Fruit fly (Drosophila melanogaster): ENCODE data around the gene CG9147.

CG9147 gene

DNA sequence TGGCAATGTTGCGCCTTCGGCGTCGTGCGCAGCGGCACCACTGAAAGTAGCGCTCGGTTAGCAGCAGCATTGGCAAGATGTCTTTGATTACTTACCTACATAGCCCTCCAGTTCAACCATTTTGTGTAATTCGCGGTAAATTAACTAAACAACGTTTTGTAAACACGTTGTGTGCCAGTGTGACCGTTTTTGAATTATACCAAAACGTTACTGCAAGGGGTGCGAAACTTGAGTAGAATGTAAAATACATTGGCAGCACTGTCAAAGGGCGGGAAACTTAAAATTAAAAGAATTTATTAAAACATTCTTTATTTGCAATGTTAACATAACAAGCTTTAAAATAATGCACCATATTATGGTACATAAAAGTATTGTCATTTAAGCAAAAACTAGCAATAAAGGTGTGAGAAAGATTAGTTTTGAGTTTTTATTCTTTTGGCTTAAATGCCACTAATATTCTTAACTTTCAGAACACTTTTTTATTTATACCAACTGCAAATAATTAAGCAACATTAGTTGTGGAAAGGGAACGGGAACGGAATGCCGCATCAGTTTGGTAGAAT, 41.4 kb upstream of the CG9147 start, which contains the start of gene CG9107 (continued):
- TF ChIP-seq Dip3 (GFP tag; optimal IDR thresholded peaks at IDR 0.05): no peak
- TF ChIP-seq grn (GFP tag; optimal IDR thresholded peaks at IDR 0.05): no peak
- TF ChIP-seq CG9727 (GFP tag; optimal IDR thresholded peaks at IDR 0.05): no peak
- peak in 1 of 2 experiments; percentile 34 for TF ChIP-seq Pdp1 (GFP tag; optimal IDR thresholded peaks at IDR 0.05)
- TF ChIP-seq nerfin-1 (tag; optimal IDR thresholded peaks at IDR 0.05): no peak
- TF ChIP-seq seq (GFP tag; IDR thresholded peaks at IDR 0.05): no peak
- no peak for TF ChIP-seq CG10959 (GFP tag; IDR thresholded peaks at IDR 0.05)
- peak; percentile 89 for TF ChIP-seq CG9797 (GFP tag; optimal IDR thresholded peaks at IDR 0.05)
- TF ChIP-seq CG10543 (GFP tag; optimal IDR thresholded peaks at IDR 0.05): no peak
- TF ChIP-seq CG13894 (tag; optimal IDR thresholded peaks at IDR 0.05): no peak
- no peak for TF ChIP-seq CG8478 (optimal IDR thresholded peaks at IDR 0.05)
- no peak for TF ChIP-seq CG43689 (GFP tag; IDR thresholded peaks at IDR 0.05)
- no peak for TF ChIP-seq otp (GFP tag; IDR thresholded peaks at IDR 0.05)
- no peak for TF ChIP-seq CG10366 (GFP tag; IDR thresholded peaks at IDR 0.05)
- TF ChIP-seq CG31365 (tag; optimal IDR thresholded peaks at IDR 0.05): no peak
- TF ChIP-seq trh (GFP tag; optimal IDR thresholded peaks at IDR 0.05): no peak
- TF ChIP-seq jumu (GFP tag; optimal IDR thresholded peaks at IDR 0.05): no peak
- peak; percentile 43; the same call in 1 of the 3 replicates for TF ChIP-seq knrl (GFP tag; IDR thresholded peaks at IDR 0.05; ENCODE audit: partially characterized antibody)
- TF ChIP-seq Abd-B (GFP tag; optimal IDR thresholded peaks at IDR 0.05): no peak
- peak; percentile 24; the same call in 1 of the 2 replicates for TF ChIP-seq CG3847 (GFP tag; IDR thresholded peaks at IDR 0.05)
- no peak for TF ChIP-seq CG30403 (GFP tag; optimal IDR thresholded peaks at IDR 0.05)
- no peak for TF ChIP-seq B-H2 (GFP tag; optimal IDR thresholded peaks at IDR 0.05)
- TF ChIP-seq ab (GFP tag; optimal IDR thresholded peaks at IDR 0.05): no peak
- no peak for TF ChIP-seq CG4328 (GFP tag; optimal IDR thresholded peaks at IDR 0.05)
- TF ChIP-seq Meics (GFP tag; optimal IDR thresholded peaks at IDR 0.05): no peak
- TF ChIP-seq caup (GFP tag; optimal IDR thresholded peaks at IDR 0.05; ENCODE audit: severe bottlenecking): no peak
- no peak for TF ChIP-seq CG5245 (GFP tag; optimal IDR thresholded peaks at IDR 0.05)
- TF ChIP-seq ken (GFP tag; IDR thresholded peaks at IDR 0.05): no peak
- TF ChIP-seq CG42726 (GFP tag; IDR thresholded peaks at IDR 0.05; ENCODE audit: partially characterized antibody): no peak
- no peak for TF ChIP-seq fd102C (GFP tag; optimal IDR thresholded peaks at IDR 0.05)
- no peak for TF ChIP-seq psq (GFP tag; optimal IDR thresholded peaks at IDR 0.05)
- no peak for TF ChIP-seq Ada2b (GFP tag; IDR thresholded peaks at IDR 0.05)
- TF ChIP-seq CG9437 (GFP tag; optimal IDR thresholded peaks at IDR 0.05): peak; percentile 90
- no peak for TF ChIP-seq lab (GFP tag; optimal IDR thresholded peaks at IDR 0.05)
- TF ChIP-seq Nf-YA (GFP tag; IDR thresholded peaks at IDR 0.05): no peak
- peak; percentile 6 for TF ChIP-seq CG2712 (tag; optimal IDR thresholded peaks at IDR 0.05)
- TF ChIP-seq sc (optimal IDR thresholded peaks at IDR 0.05): no peak
- no peak for TF ChIP-seq sc (GFP tag; optimal IDR thresholded peaks at IDR 0.05)
- no peak for TF ChIP-seq schlank (tag; optimal IDR thresholded peaks at IDR 0.05)
- TF ChIP-seq MTF-1 (GFP tag; optimal IDR thresholded peaks at IDR 0.05; ENCODE audit: borderline replicate concordance): no peak
- TF ChIP-seq CG6813 (GFP tag; optimal IDR thresholded peaks at IDR 0.05): no peak
- no peak for TF ChIP-seq grau (tag; optimal IDR thresholded peaks at IDR 0.05)
- TF ChIP-seq CG30431 (GFP tag; optimal IDR thresholded peaks at IDR 0.05): no peak
- TF ChIP-seq CG9817 (tag; optimal IDR thresholded peaks at IDR 0.05): no peak
- TF ChIP-seq CG2120 (GFP tag; optimal IDR thresholded peaks at IDR 0.05): no peak
- TF ChIP-seq ase (GFP tag; IDR thresholded peaks at IDR 0.05): no peak
- TF ChIP-seq CG17186 (GFP tag; optimal IDR thresholded peaks at IDR 0.05): peak; percentile 58
- TF ChIP-seq CTCF (GFP tag; optimal IDR thresholded peaks at IDR 0.05): no peak
- no peak for TF ChIP-seq Tbp (GFP tag; optimal IDR thresholded peaks at IDR 0.05)
- TF ChIP-seq pan (optimal IDR thresholded peaks at IDR 0.05): no peak
- TF ChIP-seq pan (GFP tag; optimal IDR thresholded peaks at IDR 0.05 in 1 of 2, IDR thresholded peaks at IDR 0.05 in 1 of 2): no peak
- TF ChIP-seq bowl (GFP tag; IDR thresholded peaks at IDR 0.05): no peak

All from whole organism, embryonic.